Worm (Caenorhabditis elegans) whole organism, L1 larva: ENCODE data around the gene bath-42.

ENCODE experiments used
- ama-1 ChIP-seq: fragments of 150-350 bp; optimal IDR thresholded peaks from 2 replicates; lab custom pipeline; 2014
- ces-1 ChIP-seq: fragments of 150-350 bp; optimal IDR thresholded peaks from 2 replicates; lab custom pipeline; 2014; ENCODE audit warnings: missing biosample characterization, missing genetic modification reagents, missing genetic modification characterization
- efl-1 ChIP-seq, 4 experiments: fragments of 150-350 bp; optimal IDR thresholded peaks in 3 of 4; peaks in 1 of 4; 1 replicate in 1 of 4; 2 replicates in 3 of 4; lab custom pipeline; 2014; ENCODE audit warnings: missing biosample characterization in 2 of 4, missing genetic modification characterization in 2 of 4, missing genetic modification reagents in 2 of 4
- egl-27 ChIP-seq, 2 experiments: fragments of 150-350 bp in 1 of 2; sonication (generic microtip); optimal IDR thresholded peaks; 3 replicates each; lab custom pipeline; 2017 to 2018; ENCODE audit warnings: missing biosample characterization in 2 of 2, missing genetic modification characterization in 2 of 2, missing genetic modification reagents in 2 of 2
- lsy-2 ChIP-seq, 2 experiments: fragments of 150-350 bp; optimal IDR thresholded peaks; 2 replicates each; lab custom pipeline; 2014; ENCODE audit warnings: missing biosample characterization in 2 of 2, missing genetic modification characterization in 2 of 2
- nhr-237 ChIP-seq: fragments of 150-350 bp; optimal IDR thresholded peaks from 2 replicates; lab custom pipeline; 2014; ENCODE audit warnings: missing biosample characterization, missing genetic modification characterization
- nhr-90 ChIP-seq: sonication (generic microtip); optimal IDR thresholded peaks from 2 replicates; lab custom pipeline; 2016; ENCODE audit warnings: mild to moderate bottlenecking, missing genetic modification characterization, missing compliant biosample characterization; ENCODE audit not compliant: poor library complexity
- snpc-4 ChIP-seq: fragments of 150-350 bp; optimal IDR thresholded peaks from 2 replicates; lab custom pipeline; 2014; ENCODE audit warnings: missing biosample characterization, missing genetic modification characterization
- sptf-1 ChIP-seq: fragments of 150-350 bp; optimal IDR thresholded peaks from 2 replicates; lab custom pipeline; 2014; ENCODE audit warnings: missing biosample characterization, missing genetic modification characterization
- zag-1 ChIP-seq: fragments of 150-350 bp; optimal IDR thresholded peaks from 2 replicates; lab custom pipeline; 2014; ENCODE audit warnings: missing biosample characterization, missing genetic modification characterization
- ztf-11 ChIP-seq, 2 experiments: sonication (generic microtip); optimal IDR thresholded peaks; 2 replicates each; lab custom pipeline; 2016 to 2017; ENCODE audit warnings: missing genetic modification characterization in 2 of 2, missing biosample characterization in 1 of 2, missing compliant biosample characterization in 1 of 2

DNA sequence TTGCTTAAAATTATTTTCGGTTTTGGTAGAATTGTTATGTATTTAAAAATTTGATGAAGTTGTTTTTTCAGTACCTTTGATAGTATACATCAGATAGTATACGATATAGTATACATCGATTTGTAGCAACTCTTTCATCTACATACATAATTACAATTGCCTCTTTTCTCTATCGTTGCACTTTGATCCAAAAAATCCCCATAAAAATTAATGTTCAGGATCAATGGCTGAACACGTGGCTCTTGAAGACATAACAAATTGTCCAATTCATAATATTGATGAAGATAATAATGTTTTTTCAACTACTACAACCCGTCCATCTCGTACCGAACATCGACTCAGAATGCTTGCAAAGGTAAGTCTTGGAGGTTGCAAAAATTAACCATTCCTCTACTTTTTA is 14.4 kb downstream of the bath-42 start, which contains the start of gene D2007.2:
- TF ChIP-seq ztf-11 (tag; optimal IDR thresholded peaks at IDR 0.05; lab: Kevin White, UChicago) (no peak), snpc-4 (tag; lab: Kevin White, UChicago) (no peak), lsy-2 (tag; optimal IDR thresholded peaks at IDR 0.05; lab: Kevin White, UChicago) (no peak), ama-1 (no peak), zag-1 (tag; lab: Kevin White, UChicago) (no peak), nhr-90 (tag; lab: Kevin White, UChicago) (no peak), egl-27 (tag; optimal IDR thresholded peaks at IDR 0.05; lab: Kevin White, UChicago) (no peak), nhr-237 (tag; lab: Kevin White, UChicago) (no peak), sptf-1 (tag; lab: Kevin White, UChicago) (no peak), efl-1 (optimal IDR thresholded peaks at IDR 0.05; lab: Kevin White, UChicago) (no peak), efl-1 (GFP tag; optimal IDR thresholded peaks at IDR 0.05 in 1 of 2; lab: Kevin White, UChicago) (peak in 1 of 2 experiments; percentile 92), ces-1 (GFP tag; lab: Kevin White, UChicago) (no peak)
